Worm (Caenorhabditis elegans): ENCODE results near the gene T22B7.22.

ce11 chrX:5629941-5630340 is 29.8 kb upstream of the T22B7.22 start, which contains the start of gene argn-1:
- TF ChIP-seq ces-1 (GFP tag; optimal IDR thresholded peaks at IDR 0.05) (no peak), blmp-1 (tag; optimal IDR thresholded peaks at IDR 0.05) (no peak), mab-5 (tag; optimal IDR thresholded peaks at IDR 0.05) (no peak)

Data from whole organism, mixed stage, embryonic.